Fruit fly (Drosophila melanogaster) whole organism, wandering third instar larva: ENCODE data around the gene ort.

Experiments used
- Abd-B ChIP-seq: fragments of >200 bp; optimal IDR thresholded peaks from 2 replicates; lab custom pipeline; 2017; ENCODE audit warnings: missing biosample characterization, missing genetic modification characterization
- CG32264 ChIP-seq: fragments of 200-800 bp; sonication (Bioruptor generic); optimal IDR thresholded peaks from 2 replicates; lab custom pipeline; 2016; ENCODE audit warnings: missing biosample characterization, missing genetic modification characterization
- CG9705 ChIP-seq: fragments of 200-800 bp; sonication (Bioruptor generic); optimal IDR thresholded peaks from 2 replicates; lab custom pipeline; 2018; ENCODE audit warnings: missing biosample characterization, mild to moderate bottlenecking, missing genetic modification characterization
- CrebA ChIP-seq: fragments of 200-800 bp; sonication (Bioruptor generic); optimal IDR thresholded peaks from 2 replicates; lab custom pipeline; 2016; ENCODE audit warnings: missing biosample characterization, mild to moderate bottlenecking, missing genetic modification characterization, borderline replicate concordance
- Dfd ChIP-seq: fragments of >200 bp; optimal IDR thresholded peaks from 2 replicates; lab custom pipeline; 2017; ENCODE audit warnings: missing biosample characterization, missing genetic modification characterization
- Dif ChIP-seq: fragments of 200-275, 200-300 bp; sonication (Bioruptor generic); optimal IDR thresholded peaks from 2 replicates; lab custom pipeline; 2018; ENCODE audit warnings: missing biosample characterization, missing genetic modification characterization; ENCODE audit not compliant: partially characterized antibody
- GATAd ChIP-seq: sonication (Bioruptor generic); optimal IDR thresholded peaks from 2 replicates; lab custom pipeline; 2016; ENCODE audit warnings: missing biosample characterization, missing genetic modification characterization
- HLH106 ChIP-seq: fragments of 200-800 bp; optimal IDR thresholded peaks from 3 replicates; lab custom pipeline; 2019; ENCODE audit warnings: missing biosample characterization, mild to moderate bottlenecking, missing genetic modification characterization, moderate library complexity
- Hnf4 ChIP-seq: fragments of 200-800 bp; sonication (Bioruptor generic); optimal IDR thresholded peaks from 2 replicates; lab custom pipeline; 2016; ENCODE audit warnings: missing biosample characterization, mild to moderate bottlenecking, missing genetic modification characterization
- Hr78 ChIP-seq: fragments of >200 bp; optimal IDR thresholded peaks from 2 replicates; lab custom pipeline; 2017; ENCODE audit warnings: missing biosample characterization, missing genetic modification characterization
- Hr83 ChIP-seq: fragments of 200-300 bp; sonication (Bioruptor generic); optimal IDR thresholded peaks from 2 replicates; lab custom pipeline; 2016; ENCODE audit warnings: missing biosample characterization, mild to moderate bottlenecking, missing genetic modification characterization, moderate library complexity; ENCODE audit not compliant: poor library complexity, severe bottlenecking
- Jra ChIP-seq: sonication (Bioruptor generic); optimal IDR thresholded peaks from 2 replicates; lab custom pipeline; 2016; ENCODE audit warnings: missing biosample characterization, missing genetic modification characterization
- Mio ChIP-seq: sonication (Bioruptor generic); optimal IDR thresholded peaks from 2 replicates; lab custom pipeline; 2016; ENCODE audit warnings: missing biosample characterization, missing genetic modification characterization
- Myc ChIP-seq: fragments of >200 bp; optimal IDR thresholded peaks from 2 replicates; lab custom pipeline; 2017
- N ChIP-seq: fragments of >200 bp; optimal IDR thresholded peaks from 2 replicates; lab custom pipeline; 2018; ENCODE audit warnings: missing biosample characterization, missing external identifiers, missing genetic modification characterization
- OdsH ChIP-seq: fragments of 200-800 bp; sonication (Bioruptor generic); optimal IDR thresholded peaks from 2 replicates; lab custom pipeline; 2016; ENCODE audit warnings: missing biosample characterization, mild to moderate bottlenecking, missing genetic modification characterization
- Rel ChIP-seq, 2 experiments: fragments of 200-800 bp; sonication (Bioruptor generic) in 1 of 2; optimal IDR thresholded peaks; 2 replicates in 1 of 2; 3 replicates in 1 of 2; lab custom pipeline; 2016 to 2019; ENCODE audit warnings: mild to moderate bottlenecking in 2 of 2, missing biosample characterization in 2 of 2, missing genetic modification characterization in 2 of 2, moderate library complexity in 1 of 2
- Sp1 ChIP-seq: fragments of 200-800 bp; sonication (Bioruptor generic); optimal IDR thresholded peaks from 3 replicates; lab custom pipeline; 2019; ENCODE audit warnings: missing biosample characterization, mild to moderate bottlenecking, missing genetic modification characterization, moderate library complexity
- Vsx2 ChIP-seq: fragments of 200-300, 225-300 bp; sonication (Bioruptor generic); optimal IDR thresholded peaks from 2 replicates; lab custom pipeline; 2018; ENCODE audit warnings: missing biosample characterization, missing genetic modification characterization; ENCODE audit not compliant: partially characterized antibody
- br ChIP-seq: fragments of 200-800 bp; sonication (Bioruptor generic); optimal IDR thresholded peaks from 2 replicates; lab custom pipeline; 2016; ENCODE audit warnings: missing biosample characterization, missing genetic modification characterization
- brk ChIP-seq: fragments of 200-800 bp; sonication (Bioruptor generic); optimal IDR thresholded peaks from 2 replicates; lab custom pipeline; 2016; ENCODE audit warnings: missing biosample characterization, mild to moderate bottlenecking, missing genetic modification characterization
- dl ChIP-seq, 2 experiments: fragments of 175-275, 200-275 bp in 1 of 2; fragments of 200-275 bp in 1 of 2; sonication (Bioruptor generic); optimal IDR thresholded peaks; lab custom pipeline; 2018; ENCODE audit warnings: mild to moderate bottlenecking in 2 of 2, missing biosample characterization in 2 of 2, missing genetic modification characterization in 2 of 2, moderate library complexity in 2 of 2; ENCODE audit not compliant: partially characterized antibody in 2 of 2, insufficient read depth in 1 of 2
- dmrt93B ChIP-seq: fragments of 200-800 bp; sonication (Bioruptor generic); optimal IDR thresholded peaks from 2 replicates; lab custom pipeline; 2018; ENCODE audit warnings: missing biosample characterization, mild to moderate bottlenecking, missing genetic modification characterization
- dsf ChIP-seq: sonication (Bioruptor generic); optimal IDR thresholded peaks from 2 replicates; lab custom pipeline; 2016; ENCODE audit warnings: missing biosample characterization, missing genetic modification characterization, borderline replicate concordance
- ey ChIP-seq: fragments of 200-800 bp; sonication (Bioruptor generic); optimal IDR thresholded peaks from 2 replicates; lab custom pipeline; 2016; ENCODE audit warnings: missing biosample characterization, missing genetic modification characterization
- foxo ChIP-seq, 2 experiments: fragments of 200-800 bp; sonication (Bioruptor generic); optimal IDR thresholded peaks; 2 replicates in 1 of 2; 3 replicates in 1 of 2; lab custom pipeline; 2016 to 2017; ENCODE audit warnings: missing biosample characterization in 2 of 2, missing genetic modification characterization in 2 of 2
- fru ChIP-seq: fragments of 200-800 bp; sonication (Bioruptor generic); optimal IDR thresholded peaks from 3 replicates; lab custom pipeline; 2016; ENCODE audit warnings: missing biosample characterization, mild to moderate bottlenecking, missing genetic modification characterization
- h ChIP-seq: fragments of 200-800 bp; sonication (Bioruptor generic); optimal IDR thresholded peaks from 3 replicates; lab custom pipeline; 2016; ENCODE audit warnings: missing biosample characterization, mild to moderate bottlenecking, missing genetic modification characterization
- jim ChIP-seq: fragments of 175-275, 200-325 bp; sonication (Bioruptor generic); optimal IDR thresholded peaks from 2 replicates; lab custom pipeline; 2016; ENCODE audit warnings: missing biosample characterization, mild to moderate bottlenecking, missing genetic modification characterization
- lola ChIP-seq: fragments of >200 bp; optimal IDR thresholded peaks from 2 replicates; lab custom pipeline; 2017; ENCODE audit warnings: missing biosample characterization, missing genetic modification characterization
- pan ChIP-seq: fragments of >200 bp; optimal IDR thresholded peaks from 2 replicates; lab custom pipeline; 2017
- psq ChIP-seq: fragments of 200-800 bp; sonication (Bioruptor generic); optimal IDR thresholded peaks from 3 replicates; lab custom pipeline; 2017; ENCODE audit warnings: missing biosample characterization, mild to moderate bottlenecking, missing genetic modification characterization, moderate library complexity
- rgr ChIP-seq: fragments of 200-800 bp; sonication (Bioruptor generic); optimal IDR thresholded peaks from 3 replicates; lab custom pipeline; 2016; ENCODE audit warnings: missing biosample characterization, mild to moderate bottlenecking, missing genetic modification characterization
- sage ChIP-seq: fragments of 200-800 bp; sonication (Bioruptor generic); optimal IDR thresholded peaks from 2 replicates; lab custom pipeline; 2016; ENCODE audit warnings: missing biosample characterization, mild to moderate bottlenecking, missing genetic modification characterization
- sv ChIP-seq: fragments of 200-800 bp; sonication (Bioruptor generic); optimal IDR thresholded peaks from 3 replicates; lab custom pipeline; 2016; ENCODE audit warnings: missing biosample characterization, missing genetic modification characterization
- tai ChIP-seq: sonication (Bioruptor generic); optimal IDR thresholded peaks from 2 replicates; lab custom pipeline; 2016; ENCODE audit warnings: missing biosample characterization, missing genetic modification characterization
- usp ChIP-seq: fragments of >200 bp; optimal IDR thresholded peaks from 2 replicates; lab custom pipeline; 2017; ENCODE audit warnings: missing biosample characterization, missing genetic modification characterization
- woc ChIP-seq: sonication (Bioruptor generic); optimal IDR thresholded peaks from 2 replicates; lab custom pipeline; 2016; ENCODE audit warnings: missing biosample characterization, mild to moderate bottlenecking, missing genetic modification characterization

ort gene

DNA sequence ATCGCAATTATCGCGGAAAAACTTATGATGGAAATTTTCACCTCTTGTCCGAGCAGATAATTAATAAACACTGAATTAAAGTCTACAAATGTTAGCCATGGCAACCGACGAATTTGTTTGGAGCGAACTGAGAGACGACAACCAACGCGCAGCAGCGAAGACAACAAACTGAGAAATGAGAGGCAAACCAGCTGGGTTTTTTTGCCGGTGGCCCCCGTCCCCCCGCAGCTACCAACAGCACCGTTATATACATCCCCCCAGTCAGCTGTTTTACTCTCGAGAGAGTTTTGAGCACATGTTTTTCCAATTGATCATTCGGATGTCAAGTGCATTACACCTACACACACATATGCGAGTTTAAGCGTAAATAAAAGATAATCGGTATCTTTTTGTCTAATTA lies 18.5 kb upstream of the ort start:
- TF ChIP-seq Abd-B = no peak
- TF ChIP-seq jim (GFP tag; lab: Kevin White, UChicago) = no peak
- TF ChIP-seq CrebA (GFP tag; lab: Kevin White, UChicago) = no peak
- TF ChIP-seq Rel (GFP tag; optimal IDR thresholded peaks at IDR 0.05; lab: Kevin White, UChicago) = no peak
- peak; percentile 93 for TF ChIP-seq Rel (tag; optimal IDR thresholded peaks at IDR 0.05; lab: Kevin White, UChicago)
- TF ChIP-seq lola (GFP tag; lab: Kevin White, UChicago) = no peak
- TF ChIP-seq dl (GFP tag; optimal IDR thresholded peaks at IDR 0.05; lab: Kevin White, UChicago; ENCODE audit: insufficient read depth in 1 of 2, partially characterized antibody in 2 of 2) = peak; percentile 54 to 55
- no peak for TF ChIP-seq N
- TF ChIP-seq HLH106 (tag; lab: Kevin White, UChicago) = no peak
- TF ChIP-seq Dif (GFP tag; lab: Kevin White, UChicago) = peak; percentile 12
- TF ChIP-seq br (GFP tag; lab: Kevin White, UChicago) = peak; percentile 30
- TF ChIP-seq brk (GFP tag; lab: Kevin White, UChicago) = no peak

DNA sequence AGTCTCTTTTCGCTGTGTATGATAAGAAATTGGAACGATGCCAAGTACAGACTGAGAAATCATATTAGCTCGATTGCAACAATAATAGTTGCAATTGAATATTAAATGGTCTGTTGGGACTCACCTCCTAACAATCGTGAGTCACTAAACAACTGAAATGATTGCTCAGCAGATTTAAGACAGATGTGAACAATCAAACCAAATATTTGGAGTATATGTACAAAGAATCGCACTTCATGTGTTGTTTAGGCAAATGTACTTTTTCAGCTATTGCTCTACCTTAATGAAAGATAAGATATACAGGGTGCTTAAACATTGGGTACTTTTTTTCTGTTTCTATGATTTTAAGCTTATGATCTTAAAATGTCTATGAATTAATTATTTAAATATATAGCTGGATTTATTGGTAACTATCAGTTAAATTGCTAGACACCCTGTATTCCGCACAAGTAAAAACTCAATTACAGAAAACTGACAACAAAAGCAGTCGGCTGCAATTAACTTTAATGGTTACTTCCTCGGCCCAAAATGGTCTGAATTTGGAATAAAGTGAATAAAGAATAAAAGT lies 18.0 kb upstream of the ort start:
- TF ChIP-seq N (no peak), dmrt93B (GFP tag; lab: Kevin White, UChicago) (peak; percentile 18), Sp1 (GFP tag; lab: Kevin White, UChicago) (peak; percentile 88), CG9705 (GFP tag; lab: Kevin White, UChicago) (peak; percentile 25), HLH106 (tag; lab: Kevin White, UChicago) (peak; percentile 83), tai (GFP tag; lab: Kevin White, UChicago) (no peak), jim (GFP tag; lab: Kevin White, UChicago) (no peak), br (GFP tag; lab: Kevin White, UChicago) (peak; percentile 65), GATAd (GFP tag; lab: Kevin White, UChicago) (no peak), foxo (GFP tag; optimal IDR thresholded peaks at IDR 0.05; lab: Kevin White, UChicago) (peak in 1 of 2 experiments; percentile 79), Hr78 (GFP tag; lab: Kevin White, UChicago) (no peak), woc (GFP tag; lab: Kevin White, UChicago) (peak; percentile 12), Hr83 (GFP tag; lab: Kevin White, UChicago) (peak; percentile 56), usp (GFP tag; lab: Kevin White, UChicago) (no peak), CG32264 (GFP tag; lab: Kevin White, UChicago) (peak; percentile 57), sage (GFP tag; lab: Kevin White, UChicago) (peak; percentile 16), dl (GFP tag; optimal IDR thresholded peaks at IDR 0.05; lab: Kevin White, UChicago; ENCODE audit: insufficient read depth in 1 of 2, partially characterized antibody in 2 of 2) (no peak), psq (GFP tag; lab: Kevin White, UChicago) (peak; percentile 66), Dfd (GFP tag; lab: Kevin White, UChicago) (no peak), Myc (lab: Kevin White, UChicago) (no peak), Dif (GFP tag; lab: Kevin White, UChicago) (no peak), fru (GFP tag; lab: Kevin White, UChicago) (peak; percentile 76), pan (lab: Kevin White, UChicago) (no peak), Rel (GFP tag; optimal IDR thresholded peaks at IDR 0.05; lab: Kevin White, UChicago) (peak; percentile 24), Rel (tag; optimal IDR thresholded peaks at IDR 0.05; lab: Kevin White, UChicago) (no peak), Vsx2 (GFP tag; lab: Kevin White, UChicago) (no peak), CrebA (GFP tag; lab: Kevin White, UChicago) (no peak), OdsH (GFP tag; lab: Kevin White, UChicago) (peak; percentile 82), lola (GFP tag; lab: Kevin White, UChicago) (no peak), Jra (peak; percentile 44), Abd-B (no peak), h (peak; percentile 89), brk (GFP tag; lab: Kevin White, UChicago) (peak; percentile 76), rgr (peak; percentile 86), ey (GFP tag; lab: Kevin White, UChicago) (peak; percentile 54), dsf (GFP tag; lab: Kevin White, UChicago) (peak; percentile 30), Mio (no peak), Hnf4 (GFP tag; lab: Kevin White, UChicago) (peak; percentile 64), sv (peak; percentile 13)
